Worm (Caenorhabditis elegans) whole organism, L3 larva: ENCODE results near the gene C27D6.11.
A peak's percentile ranks its signal among the peaks of the same experiment; 100 is the strongest.

Source experiments
- eor-1 ChIP-seq, 2 experiments: fragments of 150-350 bp; optimal IDR thresholded peaks; 2 replicates each; lab custom pipeline; 2014 to 2018; ENCODE audit warnings: missing biosample characterization in 2 of 2, missing genetic modification characterization in 2 of 2
- jun-1 ChIP-seq: fragments of 150-350 bp; optimal IDR thresholded peaks from 2 replicates; lab custom pipeline; 2014; ENCODE audit warnings: missing biosample characterization, missing genetic modification reagents, missing genetic modification characterization
- nhr-28 ChIP-seq: fragments of 150-350 bp; optimal IDR thresholded peaks from 2 replicates; lab custom pipeline; 2014; ENCODE audit warnings: missing biosample characterization, missing genetic modification characterization
- nhr-76 ChIP-seq: fragments of 150-350 bp; sonication (generic microtip); optimal IDR thresholded peaks from 5 replicates; lab custom pipeline; 2014; ENCODE audit warnings: missing biosample characterization, missing genetic modification characterization
- unc-62 ChIP-seq: fragments of 150-350 bp; sonication (generic microtip); optimal IDR thresholded peaks from 4 replicates; lab custom pipeline; 2014; ENCODE audit warnings: missing biosample characterization, missing genetic modification reagents, missing genetic modification characterization
- ztf-11 ChIP-seq: fragments of 150-350 bp; optimal IDR thresholded peaks from 2 replicates; lab custom pipeline; 2014; ENCODE audit warnings: missing biosample characterization, missing genetic modification characterization
- ztf-4 ChIP-seq: fragments of 150-350 bp; optimal IDR thresholded peaks from 2 replicates; lab custom pipeline; 2014; ENCODE audit warnings: missing biosample characterization, missing genetic modification characterization

DNA sequence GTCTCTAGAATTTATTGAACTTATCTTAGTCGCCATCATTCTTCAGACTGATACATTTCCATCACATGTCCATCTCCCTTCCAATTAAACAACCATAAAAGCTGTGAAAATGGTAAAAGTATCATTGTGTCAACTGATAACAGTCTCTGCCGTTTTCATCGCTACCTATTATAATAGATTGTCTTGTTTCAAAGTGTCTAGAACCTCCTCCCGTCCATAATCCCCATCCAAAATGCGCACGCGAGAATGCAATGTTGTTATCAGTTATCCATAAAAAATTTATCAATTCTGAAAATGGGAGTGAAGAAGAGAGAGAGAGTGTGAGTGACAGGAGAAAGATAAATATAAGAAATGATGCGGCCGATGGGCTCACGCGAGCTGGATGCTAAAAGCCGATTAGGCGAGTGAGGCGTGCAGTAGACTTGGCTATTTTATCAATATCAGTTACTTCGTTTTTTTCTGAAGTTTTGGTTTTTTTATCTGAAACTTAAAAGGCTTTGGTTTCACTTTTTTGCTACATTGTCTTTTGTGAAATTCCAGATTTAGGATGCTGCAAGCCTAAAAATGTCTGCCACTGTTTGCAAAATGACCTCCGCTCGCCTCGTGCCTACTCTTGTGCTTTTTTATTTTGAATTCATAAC lies 41.0 kb upstream of the C27D6.11 start:
- TF ChIP-seq eor-1 (tag; optimal IDR thresholded peaks at IDR 0.05; lab: Kevin White, UChicago) (no peak), jun-1 (peak; percentile 75), unc-62 (GFP tag; lab: Kevin White, UChicago) (no peak), nhr-28 (tag; lab: Kevin White, UChicago) (no peak), ztf-11 (tag; lab: Kevin White, UChicago) (no peak), ztf-4 (tag; lab: Kevin White, UChicago) (no peak), nhr-76 (no peak)
